Worm (Caenorhabditis elegans): ENCODE results near the gene fbxa-141.
"Not testable (repeated sequence)": the region's sequence is repeated elsewhere in the genome, so short reads cannot be mapped to it uniquely, and the experiment has no call there.

The fbxa-141 gene

DNA sequence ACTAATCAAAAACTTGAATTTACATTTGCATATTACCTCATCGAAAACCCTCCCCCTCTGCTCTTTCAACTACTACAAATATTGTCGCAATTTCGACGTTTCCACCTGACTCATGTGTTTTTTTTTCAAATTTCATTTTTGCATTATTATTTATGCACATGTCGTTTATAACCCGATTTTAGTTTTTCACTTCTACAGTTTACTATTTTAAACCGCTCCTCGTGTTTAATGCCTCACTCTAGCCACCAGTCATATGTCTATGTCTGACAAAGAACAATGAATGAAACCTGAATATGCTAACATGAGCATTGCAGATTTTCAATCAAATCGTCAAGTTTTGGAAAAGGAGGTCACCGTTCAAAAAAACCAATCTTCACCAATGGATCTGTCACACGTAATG is 21.4 kb upstream of the fbxa-141 start, which contains the start of gene T24C2.5:
Gene T24C2.5, plus strand, starts transcription at position 301 of the 400 bp plus-strand sequence.
- no peak for TF ChIP-seq unc-62 (GFP tag; optimal IDR thresholded peaks at IDR 0.05)

DNA sequence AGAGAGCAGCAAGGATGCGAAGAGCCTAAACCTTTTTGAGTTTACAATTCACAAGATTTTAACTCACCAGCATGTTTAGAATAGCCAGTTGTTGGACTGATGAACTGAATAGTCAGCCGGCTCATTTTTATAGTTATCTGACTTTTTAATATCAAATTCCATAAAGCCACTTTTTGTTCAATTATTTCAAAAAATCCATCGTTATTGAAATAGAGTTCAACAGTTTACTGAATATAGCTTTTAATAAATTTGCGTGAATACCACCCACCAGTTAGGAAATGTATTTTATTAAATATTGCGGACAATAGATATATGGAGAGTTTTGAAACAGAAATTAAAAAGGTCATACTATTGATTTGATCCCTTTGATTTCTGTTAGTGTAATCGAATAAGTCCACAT is 17.4 kb upstream of the fbxa-141 start, which contains the start of gene nspc-20:
Gene nspc-20, minus strand, starts transcription at position 101 of the 400 bp plus-strand sequence.
- no peak for TF ChIP-seq unc-62 (GFP tag; optimal IDR thresholded peaks at IDR 0.05)

DNA sequence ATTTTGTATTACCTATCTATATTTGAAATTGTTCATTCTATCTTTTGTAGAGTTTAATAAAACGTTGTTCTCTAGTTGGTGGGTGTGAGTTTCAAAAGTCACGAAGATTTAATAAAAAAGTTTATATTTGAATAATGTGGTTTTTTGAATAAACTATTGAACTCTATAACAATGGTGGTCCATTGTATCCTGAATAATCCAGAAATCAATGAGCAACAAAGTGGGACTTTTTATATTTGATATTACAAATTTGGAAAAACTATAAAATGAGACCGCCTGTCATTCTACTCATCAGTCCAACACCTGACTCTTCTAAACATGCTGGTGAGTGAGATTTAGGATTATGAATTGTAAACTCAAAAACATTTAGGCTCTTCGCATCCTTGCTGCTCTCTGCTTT is 15.7 kb upstream of the fbxa-141 start, which contains the start of gene nspc-19:
Gene nspc-19, plus strand, starts transcription at position 301 of the 400 bp plus-strand sequence.
- TF ChIP-seq unc-62 (GFP tag; optimal IDR thresholded peaks at IDR 0.05) = not testable (repeated sequence)

DNA sequence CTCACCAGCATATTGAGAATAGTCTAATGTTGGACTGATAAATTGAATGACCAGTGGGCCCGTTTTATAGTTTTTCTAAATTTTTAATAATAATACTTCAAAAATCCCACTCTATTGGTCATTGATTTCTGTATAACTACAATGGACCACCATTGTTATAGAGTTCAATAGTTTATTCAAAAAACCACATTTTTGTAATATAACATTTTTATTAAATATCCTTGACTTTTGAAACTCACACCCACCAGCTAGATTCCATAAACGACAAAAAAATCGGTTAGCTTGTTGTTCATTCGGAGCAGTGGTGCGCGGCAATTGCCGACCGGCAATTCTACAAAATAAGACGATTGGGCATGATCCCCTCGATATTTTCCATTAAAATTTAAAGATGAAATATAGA is 14.8 kb upstream of the fbxa-141 start, which contains the start of gene nspc-18:
Gene nspc-18, minus strand, starts transcription at position 101 of the 400 bp plus-strand sequence.
- no peak for TF ChIP-seq unc-62 (GFP tag; optimal IDR thresholded peaks at IDR 0.05)

DNA sequence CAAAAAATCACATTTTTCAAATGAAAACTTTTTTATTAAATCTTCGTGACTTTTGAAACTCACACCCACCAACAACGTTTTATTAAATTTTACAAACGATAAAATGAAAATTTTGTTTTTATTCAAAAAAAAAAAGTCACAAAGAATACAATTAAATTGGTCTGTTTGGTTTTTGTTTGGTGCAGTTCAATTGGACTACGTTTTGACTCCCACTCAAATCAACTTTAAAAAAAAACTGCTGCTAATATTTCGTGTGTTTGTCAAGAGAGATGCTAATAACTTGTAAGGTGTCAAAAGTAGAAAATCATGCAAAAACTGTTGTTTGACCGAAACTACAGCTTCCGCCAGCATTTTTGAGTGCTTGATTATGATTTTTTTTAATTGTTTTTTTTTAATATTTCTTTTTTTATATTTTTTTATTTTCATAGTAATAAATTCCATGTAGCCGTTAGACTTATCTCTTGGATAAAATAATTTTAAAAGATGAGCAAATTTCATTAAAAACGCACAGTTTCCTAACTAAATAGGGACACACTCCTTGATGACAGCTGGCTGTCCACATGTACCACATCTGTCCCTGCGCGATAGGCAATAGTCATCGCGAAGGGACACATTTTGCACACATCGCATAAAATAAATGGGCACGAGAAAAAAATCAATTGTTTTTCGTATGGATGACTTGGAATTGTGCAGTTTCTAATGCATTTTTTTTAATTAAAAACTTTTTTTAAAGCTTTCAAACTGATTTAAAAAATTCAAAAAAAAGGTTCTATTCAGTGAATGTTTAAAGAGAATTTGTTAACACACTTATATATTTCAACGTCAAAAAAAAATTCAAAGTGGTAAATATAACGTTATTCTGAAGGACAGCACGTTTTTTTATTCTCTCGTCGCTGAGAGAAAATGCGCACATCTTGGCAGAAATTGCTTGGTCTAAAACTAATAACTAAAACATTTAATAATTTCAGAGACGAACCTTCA is 12.9 kb upstream of the fbxa-141 start:
- peak; percentile 76 for TF ChIP-seq unc-62 (GFP tag; optimal IDR thresholded peaks at IDR 0.05)

DNA sequence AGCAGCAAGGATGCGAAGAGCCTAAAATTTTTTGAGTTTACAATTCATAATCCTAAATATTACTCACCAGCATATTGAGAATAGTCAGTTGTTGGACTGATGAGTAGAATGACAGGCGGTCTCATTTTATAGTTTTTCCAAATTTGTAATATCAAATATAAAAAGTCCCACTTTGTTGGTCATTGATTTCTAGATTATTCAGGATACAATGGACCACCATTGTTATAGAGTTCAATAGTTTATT is 12.3 kb upstream of the fbxa-141 start, which contains the start of gene nspc-17:
Gene nspc-17, minus strand, starts transcription at position 101 of the 244 bp plus-strand sequence.
- not testable (repeated sequence) for TF ChIP-seq unc-62 (GFP tag; optimal IDR thresholded peaks at IDR 0.05)

DNA sequence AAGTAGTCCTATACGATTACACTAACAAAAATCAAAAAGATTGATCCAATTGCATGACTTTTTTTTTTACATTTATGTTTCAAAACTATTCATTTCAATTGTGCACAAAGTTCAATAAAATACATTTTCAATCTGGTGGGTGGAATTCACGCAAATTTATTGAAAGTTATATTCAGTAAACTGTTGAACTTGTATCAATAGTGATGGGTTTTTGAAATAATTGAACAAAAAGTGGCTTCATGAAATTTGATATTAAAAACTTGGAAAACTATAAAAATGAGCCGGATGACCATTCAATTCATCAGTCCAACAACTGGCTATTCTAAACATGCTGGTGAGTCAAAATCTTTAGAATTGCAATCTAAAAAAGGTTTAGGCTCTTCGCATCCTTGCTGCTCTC is 10.6 kb upstream of the fbxa-141 start, which contains the start of gene nspc-16:
Gene nspc-16, plus strand, starts transcription at position 301 of the 400 bp plus-strand sequence.
- TF ChIP-seq unc-62 (GFP tag; optimal IDR thresholded peaks at IDR 0.05) = no peak

DNA sequence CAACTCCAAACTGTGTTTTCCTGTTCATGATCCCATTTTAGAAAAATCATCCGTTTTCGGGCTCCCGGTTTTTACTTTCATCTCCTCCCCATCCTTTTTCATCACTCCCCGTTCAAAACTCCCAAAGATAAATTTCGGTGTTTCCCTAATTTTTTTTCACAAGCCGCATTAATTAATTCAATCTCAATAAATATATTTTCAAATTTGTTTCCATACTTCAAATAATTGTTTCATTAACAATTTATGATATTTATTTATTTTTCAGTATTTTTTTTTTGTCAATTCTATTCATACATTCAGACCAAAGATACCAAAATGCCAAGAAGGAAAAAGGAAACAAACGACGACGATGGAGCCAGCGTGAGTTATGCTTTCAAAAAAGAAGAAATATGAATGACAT is 7.7 kb upstream of the fbxa-141 start, which contains the start of gene D1025.1:
Gene D1025.1, plus strand, starts transcription at position 301 of the 400 bp plus-strand sequence.
- TF ChIP-seq unc-62 (GFP tag; optimal IDR thresholded peaks at IDR 0.05) = no peak

DNA sequence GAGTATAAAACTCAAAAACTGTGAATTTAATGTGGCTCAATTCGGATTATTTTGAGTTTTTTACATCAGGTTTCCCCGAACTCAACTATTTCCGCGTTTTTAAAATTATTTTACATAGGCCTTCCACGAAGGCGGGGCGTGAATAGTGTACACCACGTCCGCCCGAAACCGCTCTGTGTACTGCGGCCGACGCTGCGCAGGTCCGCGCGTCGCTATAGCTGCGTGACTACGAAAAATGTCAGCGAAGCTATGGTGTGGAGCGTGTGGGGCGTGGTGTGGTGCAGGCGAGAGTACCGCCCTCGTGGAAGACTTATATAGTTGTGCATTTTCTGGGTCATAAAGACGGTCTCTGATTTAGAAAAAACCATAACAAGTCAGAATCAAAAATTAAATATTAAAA is 5.1 kb upstream of the fbxa-141 start:
- TF ChIP-seq unc-62 (GFP tag; optimal IDR thresholded peaks at IDR 0.05) = no peak

DNA sequence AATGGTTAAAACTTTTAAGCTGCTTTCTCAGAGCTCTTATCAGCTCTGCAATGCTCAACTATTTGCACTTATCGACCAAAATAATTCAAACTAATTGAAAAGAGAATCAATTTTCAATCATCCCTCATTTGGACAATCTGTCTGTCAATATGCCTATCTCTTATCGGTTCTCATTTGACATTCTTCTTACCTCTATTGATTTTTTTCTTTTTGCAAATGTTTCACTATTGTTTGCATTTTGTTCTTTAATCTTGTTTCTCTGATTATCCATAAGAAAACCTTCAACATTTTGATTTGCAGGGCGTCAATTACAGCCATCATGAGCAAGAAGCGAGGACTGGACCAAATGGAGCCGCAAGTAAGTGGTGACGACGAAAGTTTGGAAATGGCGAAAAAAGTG is 3.8 kb upstream of the fbxa-141 start, which contains the start of gene D1025.10:
Gene D1025.10, plus strand, starts transcription at position 301 of the 400 bp plus-strand sequence.
- no peak for TF ChIP-seq unc-62 (GFP tag; optimal IDR thresholded peaks at IDR 0.05)

DNA sequence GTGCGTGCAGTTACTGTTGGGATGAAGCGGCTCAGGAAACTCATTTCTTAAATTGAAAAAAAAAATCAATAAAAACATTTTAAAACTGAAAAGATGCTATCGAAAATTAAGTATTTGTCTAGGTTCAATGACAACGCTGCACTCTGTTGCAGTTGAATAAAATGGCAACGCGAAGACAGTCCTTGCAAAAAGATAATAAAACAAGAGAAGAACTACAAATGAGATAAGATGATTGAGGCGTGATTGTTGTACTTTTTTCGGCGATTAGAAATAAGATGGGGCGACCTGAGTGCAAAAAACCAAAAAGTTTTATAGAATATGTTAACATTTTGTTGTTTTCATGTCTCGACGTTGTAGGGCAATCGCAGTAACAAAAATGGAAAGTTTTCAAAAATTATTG is 2.3 kb upstream of the fbxa-141 start, which contains the start of gene gcsh-1:
Gene gcsh-1, minus strand, starts transcription at position 46 of the 400 bp plus-strand sequence.
- no peak for TF ChIP-seq unc-62 (GFP tag; optimal IDR thresholded peaks at IDR 0.05)

DNA sequence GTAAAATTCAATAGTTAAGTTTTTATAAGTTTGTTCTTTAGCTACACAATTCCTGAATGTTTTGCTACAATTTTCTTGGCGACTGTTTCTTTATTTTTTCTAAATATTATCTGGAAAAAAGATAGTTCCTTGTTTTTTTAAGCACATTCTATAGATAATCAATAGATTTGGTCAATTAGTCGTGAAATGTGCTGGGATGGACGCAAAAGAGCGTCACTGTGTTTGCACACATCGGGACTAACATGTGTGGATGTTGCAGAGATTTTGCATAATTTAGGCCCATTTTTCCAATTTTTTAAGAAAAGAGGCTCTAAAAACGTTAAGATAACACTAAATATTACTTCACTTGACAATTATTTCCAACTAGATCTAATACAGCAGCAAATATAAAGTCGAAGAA is 745 bp upstream of the fbxa-141 start:
- no peak for TF ChIP-seq unc-62 (GFP tag; optimal IDR thresholded peaks at IDR 0.05)

DNA sequence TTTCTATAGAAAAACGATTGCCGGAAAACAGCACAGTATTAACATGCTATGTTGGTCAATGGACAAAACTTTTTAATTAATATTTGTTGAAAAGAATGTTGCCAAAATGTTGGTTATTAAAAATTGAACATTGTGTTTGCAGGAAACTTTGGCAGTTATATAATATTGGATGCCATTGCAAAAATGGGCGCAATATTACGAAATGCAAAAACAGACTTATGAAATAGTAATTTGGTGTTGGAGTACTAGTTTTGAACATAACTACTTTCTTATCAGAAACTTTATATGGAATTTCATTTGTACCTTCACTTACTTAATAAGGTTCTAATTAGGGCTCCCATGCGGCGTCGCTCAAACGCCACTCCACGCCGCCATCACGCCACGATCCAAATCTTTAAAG is 2.4 kb downstream of the fbxa-141 start:
- TF ChIP-seq unc-62 (GFP tag; optimal IDR thresholded peaks at IDR 0.05) = no peak

DNA sequence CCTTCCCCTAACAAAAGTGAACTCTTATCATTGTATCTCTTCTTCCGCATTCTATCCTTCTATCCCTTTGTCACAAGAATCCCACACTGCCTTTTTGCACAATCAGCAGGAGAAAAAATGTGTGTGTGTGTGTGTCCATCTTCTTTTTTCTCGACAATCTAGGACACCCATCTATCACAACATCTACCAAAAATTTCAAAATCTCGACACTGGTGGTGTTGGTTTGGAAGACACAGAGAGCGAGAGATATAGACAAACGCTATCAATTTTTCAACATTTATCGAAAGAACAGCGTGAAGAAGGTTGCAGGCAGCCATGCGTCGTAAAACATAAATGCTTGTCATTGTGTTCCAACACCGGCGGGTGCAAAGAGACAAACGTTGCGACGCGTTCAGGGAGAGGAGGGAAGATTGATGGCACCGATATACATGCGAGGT is 3.9 kb downstream of the fbxa-141 start:
- no peak for TF ChIP-seq unc-62 (GFP tag; optimal IDR thresholded peaks at IDR 0.05)

DNA sequence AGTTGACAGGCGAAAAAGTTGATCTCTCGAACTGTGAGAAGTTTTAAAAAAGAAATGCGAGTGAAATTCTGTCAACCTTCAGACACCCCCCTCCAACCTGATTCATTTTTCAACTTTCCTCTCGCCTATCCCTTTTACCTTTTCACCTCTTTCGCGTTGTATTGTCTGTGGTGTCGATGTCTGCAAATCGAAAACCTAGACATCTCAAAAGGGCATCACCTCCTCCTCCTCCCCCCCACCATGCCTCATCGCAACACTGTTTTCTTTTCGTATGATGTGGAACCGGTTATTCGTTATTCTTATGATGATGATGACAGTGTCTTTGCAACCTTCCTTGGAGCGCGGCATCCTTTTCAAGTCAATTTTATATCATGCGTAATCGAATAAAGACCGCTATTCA is 4.7 kb downstream of the fbxa-141 start:
- TF ChIP-seq unc-62 (GFP tag; optimal IDR thresholded peaks at IDR 0.05) = no peak

DNA sequence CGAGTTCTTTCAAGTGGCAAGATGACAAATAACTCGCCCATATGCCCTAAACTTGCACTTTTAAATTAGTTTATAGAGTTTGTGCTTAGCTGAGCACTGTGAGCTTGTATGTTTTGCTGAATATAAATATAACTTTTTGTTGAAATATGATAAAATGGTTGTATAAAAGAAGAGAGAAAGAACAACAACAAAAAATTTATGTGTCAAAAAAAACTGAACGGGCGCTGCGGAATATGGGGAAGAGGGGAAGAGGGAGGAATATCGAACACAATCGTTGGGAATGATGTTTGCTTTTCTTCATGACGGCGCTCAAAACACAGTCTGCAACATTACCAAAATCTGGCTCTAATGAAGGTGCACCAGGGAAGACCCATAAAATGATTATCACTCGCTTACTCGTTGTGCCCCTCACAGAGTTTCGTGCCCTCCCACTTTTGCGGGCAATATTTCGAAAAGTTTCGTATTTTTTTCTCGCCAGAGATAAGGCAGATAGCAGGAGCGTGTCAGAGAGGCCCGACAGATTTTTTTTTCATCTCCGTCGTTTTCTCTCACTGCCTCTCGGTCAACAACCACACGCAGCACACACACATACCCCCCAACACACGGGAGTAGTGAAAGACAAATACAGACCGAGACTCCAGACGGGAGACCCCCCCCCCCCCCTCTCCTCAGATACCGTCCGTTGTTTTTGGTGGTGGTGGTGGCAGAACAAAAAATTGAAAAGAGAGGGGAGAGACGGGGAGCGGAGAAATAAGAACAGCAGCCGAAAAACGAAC is 7.0 kb downstream of the fbxa-141 start:
- no peak for TF ChIP-seq unc-62 (GFP tag; optimal IDR thresholded peaks at IDR 0.05)

Data from whole organism, dauer.